Fruit fly (Drosophila melanogaster): ENCODE results near the gene CG32544.

Gene CG32544

DNA sequence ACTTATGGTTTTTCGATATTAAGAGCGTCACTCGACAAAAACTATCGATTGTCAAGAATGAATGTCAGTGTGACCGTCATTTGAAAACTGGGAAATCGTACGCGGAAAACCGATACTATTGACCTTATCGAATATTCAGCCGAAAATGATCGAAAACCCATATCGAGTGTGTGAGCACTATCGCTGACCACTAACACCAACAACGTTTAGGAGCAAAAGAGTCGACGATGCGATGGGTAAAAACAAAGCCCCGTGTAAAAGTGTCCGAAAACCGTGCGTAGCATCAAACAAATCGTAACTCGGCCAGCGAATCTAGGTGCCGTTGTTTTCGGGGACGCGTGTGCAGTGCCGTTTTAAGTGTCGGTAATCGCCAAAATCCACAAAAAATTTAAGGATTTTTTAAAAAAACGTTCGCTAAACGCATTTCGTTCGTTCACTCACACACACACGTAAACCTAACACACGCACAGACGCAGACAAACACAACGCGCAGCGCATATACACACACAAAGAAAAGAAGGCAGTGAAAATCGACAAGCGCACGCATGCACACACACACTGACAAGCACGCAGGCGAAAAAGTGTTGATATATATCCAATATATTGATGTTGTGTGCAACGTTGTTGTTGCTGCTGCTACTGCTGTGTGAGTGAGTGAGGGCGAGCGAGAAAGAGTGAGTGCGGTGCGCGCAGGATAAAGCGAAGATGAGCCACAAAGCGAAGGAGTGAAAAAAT, 3.8 kb downstream of the CG32544 start, which contains the start of the genes CG7326 and Dora:
Gene CG7326 (minus strand): TSS at position 29 of the 735 bp plus-strand sequence.
Gene Dora (plus strand): TSS at position 203 of the 735 bp plus-strand sequence.
- peak; percentile 29 for TF ChIP-seq fkh (GFP tag; optimal IDR thresholded peaks at IDR 0.05)
- peak; percentile 77 for TF ChIP-seq svp (GFP tag)
- TF ChIP-seq Blimp-1 (GFP tag; optimal IDR thresholded peaks at IDR 0.05): no peak
- peak; percentile 11 for TF ChIP-seq CG6808 (GFP tag; optimal IDR thresholded peaks at IDR 0.05)
- no peak for TF ChIP-seq fd59A (GFP tag; optimal IDR thresholded peaks at IDR 0.05)
- no peak for TF ChIP-seq CG1621 (tag; optimal IDR thresholded peaks at IDR 0.05)
- peak; percentile 55; the same call in 2 of the 3 replicates for TF ChIP-seq CG6163 (GFP tag; IDR thresholded peaks at IDR 0.05)
- TF ChIP-seq Sox14 (GFP tag; optimal IDR thresholded peaks at IDR 0.05): peak; percentile 19
- TF ChIP-seq OdsH (GFP tag; optimal IDR thresholded peaks at IDR 0.05): no peak
- peak; percentile 67 for TF ChIP-seq Eip78C (GFP tag)
- TF ChIP-seq ss (GFP tag; optimal IDR thresholded peaks at IDR 0.05): peak; percentile 47 to 55
- peak; percentile 15 for TF ChIP-seq dsx (GFP tag; optimal IDR thresholded peaks at IDR 0.05; ENCODE audit: poor library complexity, severe bottlenecking)

DNA sequence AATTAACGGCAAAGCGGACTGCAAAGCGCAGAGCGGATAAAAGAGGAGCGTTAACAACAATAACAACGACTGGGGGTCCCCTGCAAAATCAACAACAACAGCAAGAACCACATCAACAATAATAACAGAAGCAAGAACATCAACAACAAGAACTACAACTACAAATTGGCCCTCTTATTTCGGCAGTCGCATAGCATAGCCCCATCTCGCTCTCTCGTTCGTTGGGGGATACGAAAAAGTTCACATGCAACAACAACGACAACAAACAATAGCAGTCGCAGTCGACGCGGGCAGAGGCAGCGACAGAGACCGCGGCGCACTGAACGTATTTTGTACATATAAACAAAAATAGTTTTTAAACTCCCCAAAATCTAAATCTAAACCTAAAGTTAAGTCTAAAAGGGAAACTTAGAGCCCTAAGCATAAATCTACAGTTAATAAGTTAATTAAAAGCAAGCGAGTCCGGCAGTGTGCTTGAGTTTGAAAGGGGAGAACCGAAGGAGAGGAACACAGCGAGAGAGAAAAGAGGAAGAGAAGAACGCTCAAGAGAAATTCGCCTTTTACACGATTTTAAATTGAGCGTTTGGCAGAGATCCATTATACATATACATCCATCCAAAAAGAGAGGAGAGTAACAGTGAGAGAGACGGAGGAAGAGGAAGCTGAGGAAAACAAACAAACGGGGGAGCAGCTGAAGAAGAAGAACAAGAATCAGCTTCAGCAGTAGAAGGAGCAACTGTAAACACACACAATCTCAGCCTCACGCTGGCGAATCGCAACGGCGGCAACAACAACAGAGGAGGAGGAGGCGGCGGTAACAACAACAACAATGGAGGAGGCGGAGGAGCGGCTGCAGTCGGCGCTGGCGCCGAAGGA, 4.6 kb downstream of the CG32544 start:
- TF ChIP-seq fkh (GFP tag; optimal IDR thresholded peaks at IDR 0.05) (peak; percentile 45), Eip78C (GFP tag) (peak; percentile 53), CG6854 (GFP tag; optimal IDR thresholded peaks at IDR 0.05) (peak; percentile 24), CG6163 (GFP tag; IDR thresholded peaks at IDR 0.05) (peak; percentile 54; the same call in 1 of the 3 replicates), Lpt (GFP tag; optimal IDR thresholded peaks at IDR 0.05) (peak; percentile 0), Blimp-1 (GFP tag; optimal IDR thresholded peaks at IDR 0.05) (no peak)

- no peak for TF ChIP-seq CG3032 (tag; optimal IDR thresholded peaks at IDR 0.05)
- TF ChIP-seq CG7368 (GFP tag; optimal IDR thresholded peaks at IDR 0.05): no peak
- TF ChIP-seq CG6808 (GFP tag; optimal IDR thresholded peaks at IDR 0.05): peak; percentile 63
- no peak for TF ChIP-seq Lpt (GFP tag; optimal IDR thresholded peaks at IDR 0.05)
- 0 out of 3 replicates have a peak, but pooled peaks have one; percentile 16 for TF ChIP-seq CG6163 (GFP tag; IDR thresholded peaks at IDR 0.05)
- peak; percentile 77 to 81 for TF ChIP-seq ss (GFP tag; optimal IDR thresholded peaks at IDR 0.05)
- no peak for TF ChIP-seq Blimp-1 (GFP tag; optimal IDR thresholded peaks at IDR 0.05)
- peak; percentile 10 for TF ChIP-seq spab (GFP tag; optimal IDR thresholded peaks at IDR 0.05)
- TF ChIP-seq Sox14 (GFP tag; optimal IDR thresholded peaks at IDR 0.05): peak; percentile 0
- TF ChIP-seq cyc (GFP tag; optimal IDR thresholded peaks at IDR 0.05): no peak
- peak; percentile 59 for TF ChIP-seq CG9139 (GFP tag; optimal IDR thresholded peaks at IDR 0.05)
Observed at dm6 chrX:18866289-18866832, 6.3 kb downstream of the CG32544 start.

DNA sequence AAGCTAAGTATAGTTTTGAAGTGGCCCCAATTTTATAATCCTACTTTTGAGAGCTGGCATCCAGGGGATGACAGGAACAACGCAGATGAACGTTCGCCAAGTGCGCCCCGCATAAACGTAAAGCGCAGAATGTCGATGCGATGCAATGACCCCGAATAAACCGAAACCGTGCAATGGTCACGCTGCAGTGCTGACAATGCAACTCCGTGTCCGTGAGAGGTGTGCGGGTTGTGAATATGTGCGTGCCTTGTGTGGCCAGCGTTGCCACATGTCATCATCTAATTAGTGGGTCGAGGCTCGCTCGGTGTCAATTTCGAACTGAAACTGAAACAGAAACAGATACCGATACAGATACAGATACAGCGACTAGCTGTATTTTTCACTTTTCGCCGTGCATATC, 8.1 kb downstream of the CG32544 start:
- TF ChIP-seq Hr39 (GFP tag; optimal IDR thresholded peaks at IDR 0.05) (no peak), CG32006 (GFP tag; optimal IDR thresholded peaks at IDR 0.05) (no peak), pdm3 (GFP tag; optimal IDR thresholded peaks at IDR 0.05) (no peak), ss (GFP tag; optimal IDR thresholded peaks at IDR 0.05) (peak in 1 of 2 experiments; percentile 31), CG8119 (GFP tag; IDR thresholded peaks at IDR 0.05) (no peak), Eip78C (GFP tag) (peak; percentile 49), Sox14 (GFP tag; optimal IDR thresholded peaks at IDR 0.05) (no peak), CG4318 (GFP tag; optimal IDR thresholded peaks at IDR 0.05) (no peak), svp (GFP tag) (peak; percentile 61), CG6854 (GFP tag; optimal IDR thresholded peaks at IDR 0.05) (no peak), CG11902 (GFP tag; optimal IDR thresholded peaks at IDR 0.05) (no peak), topi (GFP tag; optimal IDR thresholded peaks at IDR 0.05) (no peak)

DNA sequence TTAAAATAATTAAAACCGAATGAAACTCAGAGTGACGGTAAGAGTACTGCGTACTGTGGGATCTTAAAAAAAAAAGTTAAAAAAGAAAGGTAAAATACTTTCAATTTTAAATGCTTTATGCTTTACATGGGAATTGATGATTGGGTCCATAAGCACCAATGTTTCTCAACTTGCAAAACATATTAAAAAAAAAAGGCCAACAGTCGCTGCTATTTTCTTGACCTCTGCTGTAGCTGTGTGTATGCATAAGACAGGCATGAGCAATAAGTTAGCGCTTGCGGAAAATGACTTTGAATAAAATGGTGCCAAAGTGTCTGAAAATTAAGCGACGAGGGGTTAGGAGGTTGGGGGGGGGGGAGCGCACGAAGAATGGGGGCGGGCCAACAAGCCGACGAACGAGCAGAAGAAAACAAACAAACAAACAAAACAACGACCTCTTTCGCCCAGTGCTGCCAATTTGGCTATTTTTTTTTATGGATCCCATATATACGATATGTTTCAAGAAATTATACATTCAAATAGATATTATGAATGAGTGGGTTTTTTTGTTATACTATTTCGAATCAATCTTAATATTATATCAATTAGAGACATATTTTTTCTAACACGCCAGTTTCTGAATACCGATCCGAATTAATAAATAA, 9.5 kb downstream of the CG32544 start:
- TF ChIP-seq CG8632 (GFP tag; optimal IDR thresholded peaks at IDR 0.05) (peak; percentile 63), Sox102F (GFP tag; optimal IDR thresholded peaks at IDR 0.05) (peak; percentile 77), fd59A (GFP tag; optimal IDR thresholded peaks at IDR 0.05) (peak; percentile 62), Eip78C (GFP tag) (peak; percentile 94), Eip75B (GFP tag; optimal IDR thresholded peaks at IDR 0.05) (peak; percentile 68), Eip93F (GFP tag; optimal IDR thresholded peaks at IDR 0.05) (no peak), CG8319 (GFP tag; optimal IDR thresholded peaks at IDR 0.05) (peak; percentile 38), vri (GFP tag; optimal IDR thresholded peaks at IDR 0.05) (no peak), fkh (GFP tag; optimal IDR thresholded peaks at IDR 0.05) (peak; percentile 59), achi (GFP tag; optimal IDR thresholded peaks at IDR 0.05) (peak; percentile 73), CG10669 (GFP tag; optimal IDR thresholded peaks at IDR 0.05) (no peak), svp (GFP tag) (no peak), CG16779 (tag; optimal IDR thresholded peaks at IDR 0.05) (no peak), CG6163 (GFP tag; IDR thresholded peaks at IDR 0.05) (peak; percentile 86), CG10631 (GFP tag; optimal IDR thresholded peaks at IDR 0.05) (peak; percentile 69), CG3032 (tag; optimal IDR thresholded peaks at IDR 0.05) (peak; percentile 59)
